Fruit fly (Drosophila melanogaster): ENCODE measurements around the gene CenG1A.

The CenG1A gene

DNA sequence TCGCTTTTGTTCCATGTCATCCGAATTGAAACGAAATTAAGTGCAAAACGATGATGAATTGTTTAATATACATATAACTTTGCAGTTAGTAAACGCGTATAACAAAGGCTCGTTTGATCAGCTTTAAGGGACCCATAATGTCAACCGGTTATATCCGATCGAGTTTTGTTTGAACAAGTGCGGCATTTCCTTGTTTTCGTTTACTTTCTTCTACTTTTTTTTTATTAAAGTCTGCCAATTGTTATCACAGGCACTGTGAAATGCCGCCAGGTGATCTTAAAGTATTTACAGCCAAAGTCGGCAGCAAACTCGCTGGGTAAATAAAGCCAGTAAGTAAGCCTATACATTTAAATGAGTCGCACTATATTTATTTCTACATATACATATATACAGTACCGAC is 28.3 kb upstream of the CenG1A start:
- TF ChIP-seq sens (GFP tag) (peak; percentile 60), Med (GFP tag) (peak; percentile 36), CG2889 (GFP tag; IDR thresholded peaks at IDR 0.05) (no peak), ro (GFP tag; IDR thresholded peaks at IDR 0.05) (no peak)

DNA sequence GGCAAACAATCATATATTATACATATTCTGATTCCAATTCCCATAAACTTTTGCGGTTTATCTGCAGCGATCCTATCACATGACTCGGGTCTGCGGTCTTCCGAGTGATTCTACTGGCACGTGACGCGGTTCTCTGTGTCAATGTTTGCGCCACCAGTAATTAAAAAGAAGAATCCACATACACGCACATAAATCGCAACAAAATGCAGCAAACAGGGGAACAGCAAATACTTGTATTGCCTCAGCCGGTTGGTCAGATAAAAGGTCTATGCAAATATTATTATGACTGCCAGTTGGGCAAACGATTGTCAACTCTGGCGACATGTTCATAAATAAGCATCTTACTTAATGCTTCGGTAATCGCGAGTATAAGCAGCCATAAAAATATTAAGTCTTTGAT is 27.4 kb upstream of the CenG1A start:
- TF ChIP-seq CG13894 (tag; optimal IDR thresholded peaks at IDR 0.05), result no peak
- TF ChIP-seq nau (GFP tag; optimal IDR thresholded peaks at IDR 0.05), result no peak
- peak; percentile 62 for TF ChIP-seq sens (GFP tag)
- peak; percentile 2 for TF ChIP-seq cwo (GFP tag; optimal IDR thresholded peaks at IDR 0.05)
- TF ChIP-seq CG11696 (GFP tag; IDR thresholded peaks at IDR 0.05), result no peak

DNA sequence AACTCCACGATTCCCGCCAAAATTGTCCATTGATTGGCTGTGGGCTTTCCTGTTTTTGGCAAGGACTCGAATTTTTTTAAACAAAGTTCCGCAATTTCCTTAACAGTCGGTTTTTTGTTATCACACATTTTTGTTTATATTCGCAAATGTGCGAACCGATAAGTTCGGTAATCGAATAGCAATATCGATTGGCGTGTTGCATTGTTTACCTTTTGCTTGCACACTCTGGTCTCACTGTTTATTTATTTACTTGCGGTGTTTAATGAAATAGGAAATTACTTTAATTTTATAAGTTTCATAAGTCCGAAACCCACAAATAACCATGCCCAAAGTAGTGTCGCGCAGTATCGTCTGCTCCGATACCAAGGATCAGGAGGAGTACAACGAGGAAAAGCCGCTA is 24.0 kb upstream of the CenG1A start, which contains the start of the genes Adat1 and CG16865:
Gene Adat1 (minus strand): TSS at position 152 of the 400 bp plus-strand sequence.
Gene CG16865 (plus strand): TSS at position 200 of the 400 bp plus-strand sequence.
- TF ChIP-seq chn (GFP tag; optimal IDR thresholded peaks at IDR 0.05) (no peak), CG6813 (GFP tag; optimal IDR thresholded peaks at IDR 0.05) (no peak), gem (tag; optimal IDR thresholded peaks at IDR 0.05) (no peak), sim (GFP tag; IDR thresholded peaks at IDR 0.05) (no peak), Dref (GFP tag; IDR thresholded peaks at IDR 0.05) (peak; percentile 80), CG13624 (GFP tag; optimal IDR thresholded peaks at IDR 0.05) (peak; percentile 12), ERR (GFP tag; optimal IDR thresholded peaks at IDR 0.05) (no peak), TFAM (GFP tag; optimal IDR thresholded peaks at IDR 0.05) (no peak), crp (GFP tag; optimal IDR thresholded peaks at IDR 0.05) (no peak), bsh (GFP tag; optimal IDR thresholded peaks at IDR 0.05) (no peak), CG7357 (GFP tag; IDR thresholded peaks at IDR 0.05) (no peak), CG10565 (GFP tag; optimal IDR thresholded peaks at IDR 0.05) (no peak), CG11560 (tag; IDR thresholded peaks at IDR 0.05) (peak; percentile 98), lab (GFP tag; optimal IDR thresholded peaks at IDR 0.05) (no peak), Dll (GFP tag; IDR thresholded peaks at IDR 0.05; ENCODE audit: partially characterized antibody) (peak; percentile 72; the same call in 3 of the 4 replicates), shn (GFP tag; optimal IDR thresholded peaks at IDR 0.05) (no peak), Meics (GFP tag; optimal IDR thresholded peaks at IDR 0.05) (no peak), mirr (GFP tag; optimal IDR thresholded peaks at IDR 0.05) (no peak), Dp (GFP tag; optimal IDR thresholded peaks at IDR 0.05) (peak; percentile 32), CG10543 (GFP tag; optimal IDR thresholded peaks at IDR 0.05) (no peak), org-1 (GFP tag; optimal IDR thresholded peaks at IDR 0.05) (no peak), CG14441 (GFP tag; IDR thresholded peaks at IDR 0.05) (no peak), Hr78 (GFP tag; optimal IDR thresholded peaks at IDR 0.05) (no peak), usp (GFP tag; optimal IDR thresholded peaks at IDR 0.05) (no peak), CG10147 (GFP tag; optimal IDR thresholded peaks at IDR 0.05) (no peak), sisA (GFP tag; IDR thresholded peaks at IDR 0.05) (no peak), en (GFP tag; optimal IDR thresholded peaks at IDR 0.05) (no peak), CG4282 (GFP tag; optimal IDR thresholded peaks at IDR 0.05) (no peak), schlank (tag; optimal IDR thresholded peaks at IDR 0.05) (no peak), ara (GFP tag; IDR thresholded peaks at IDR 0.05) (no peak), eve (GFP tag; optimal IDR thresholded peaks at IDR 0.05) (no peak), Fer1 (GFP tag; optimal IDR thresholded peaks at IDR 0.05) (peak; percentile 21), pzg (GFP tag; optimal IDR thresholded peaks at IDR 0.05) (peak; percentile 67), YL-1 (GFP tag; optimal IDR thresholded peaks at IDR 0.05) (peak; percentile 55), CG15269 (tag; optimal IDR thresholded peaks at IDR 0.05) (no peak), ewg (GFP tag; optimal IDR thresholded peaks at IDR 0.05) (no peak), chm (GFP tag; IDR thresholded peaks at IDR 0.05) (no peak), Max (GFP tag; optimal IDR thresholded peaks at IDR 0.05) (no peak), BtbVII (GFP tag; optimal IDR thresholded peaks at IDR 0.05) (no peak), cad (GFP tag; optimal IDR thresholded peaks at IDR 0.05) (no peak)

All from whole organism, embryonic.